Worm (Caenorhabditis elegans): ENCODE measurements around the gene C29F9.8.
A peak's percentile ranks its signal among the peaks of the same experiment; 100 is the strongest.

- TF ChIP-seq unc-62 (GFP tag; optimal IDR thresholded peaks at IDR 0.05) (no peak), elt-3 (tag; optimal IDR thresholded peaks at IDR 0.05) (no peak), pha-4 (tag; optimal IDR thresholded peaks at IDR 0.05) (peak; percentile 52), unc-39 (tag; optimal IDR thresholded peaks at IDR 0.05) (no peak), snpc-4 (tag; optimal IDR thresholded peaks at IDR 0.05) (no peak)
These were observed 34.7 kb upstream of the C29F9.8 start for ce11 chrIII:131627-132026.

Measured in whole organism, mixed stage, embryonic.